Worm (Caenorhabditis elegans): ENCODE measurements around the gene Y54G11A.7.

DNA sequence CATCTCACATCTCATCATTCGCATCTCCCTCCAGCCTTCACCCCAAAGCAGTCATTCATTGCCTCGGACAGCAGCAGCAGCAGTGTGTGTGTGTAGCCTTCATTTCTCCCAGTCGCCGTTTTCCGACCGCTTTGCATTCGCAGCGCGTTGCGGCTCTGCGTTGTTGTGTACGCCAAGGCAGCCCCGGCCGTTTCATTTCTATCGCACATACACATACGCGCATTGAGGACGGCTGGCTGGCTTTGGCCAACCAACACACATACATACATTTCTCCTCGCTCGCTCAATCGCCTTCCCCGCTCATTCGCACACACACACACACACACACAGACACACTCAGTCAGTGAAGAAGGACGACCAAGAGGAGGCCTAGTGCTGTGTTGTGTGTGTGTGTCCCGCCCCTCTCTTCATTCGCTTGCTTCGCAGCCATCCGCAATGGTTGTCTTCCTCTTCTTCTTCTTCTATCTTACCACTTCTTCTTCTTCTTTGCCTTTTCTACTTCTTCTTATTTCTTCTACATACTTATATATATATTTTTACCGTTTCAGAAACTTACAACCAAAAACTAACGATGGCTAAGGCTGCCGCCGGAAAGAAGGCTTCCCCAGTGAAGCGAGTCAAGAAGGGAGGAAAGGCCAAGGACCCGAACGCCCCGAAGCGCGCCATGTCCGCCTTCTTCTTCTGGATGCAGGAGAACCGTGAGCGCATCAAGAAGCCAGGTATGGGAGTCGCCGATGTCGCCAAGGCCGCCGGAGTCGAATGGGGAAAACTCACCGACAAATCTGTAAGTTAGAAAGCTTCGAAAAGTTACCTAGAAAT, 46.7 kb upstream of the Y54G11A.7 start, which contains the start of gene hmg-1.1:
- TF ChIP-seq sox-2 (GFP tag; IDR thresholded peaks at IDR 0.05) (no peak), ama-1 (optimal IDR thresholded peaks at IDR 0.05) (peak; percentile 48), pqm-1 (tag; optimal IDR thresholded peaks at IDR 0.05) (no peak), ceh-9 (tag; optimal IDR thresholded peaks at IDR 0.05) (no peak), tbx-2 (tag; optimal IDR thresholded peaks at IDR 0.05) (peak; percentile 88), nfya-1 (tag; optimal IDR thresholded peaks at IDR 0.05) (peak; percentile 95)

All from whole organism, late embryonic.